Worm (Caenorhabditis elegans) whole organism, early embryonic: ENCODE results near the gene F31E9.6.

Experiments
- B0310.2 ChIP-seq: sonication (generic microtip); optimal IDR thresholded peaks from 2 replicates; lab custom pipeline; 2016; ENCODE audit warnings: mild to moderate bottlenecking, missing genetic modification characterization, missing compliant biosample characterization
- aly-1 ChIP-seq: sonication (generic microtip); optimal IDR thresholded peaks from 2 replicates; lab custom pipeline; 2016; ENCODE audit warnings: missing genetic modification characterization, missing compliant biosample characterization
- ama-1 ChIP-seq: fragments of 150-350 bp; optimal IDR thresholded peaks from 2 replicates; lab custom pipeline; 2014
- ceh-36 ChIP-seq: sonication (generic microtip); optimal IDR thresholded peaks from 2 replicates; lab custom pipeline; 2016; ENCODE audit warnings: missing genetic modification characterization, inconsistent platforms, missing compliant biosample characterization
- ets-7 ChIP-seq: sonication (generic microtip); optimal IDR thresholded peaks from 2 replicates; lab custom pipeline; 2016; ENCODE audit warnings: missing genotype, missing genetic modification characterization, missing compliant biosample characterization
- flt-1 ChIP-seq: fragments of 200-800 bp; sonication (Bioruptor generic); IDR thresholded peaks from 2 replicates; pipeline ENCODE4 v1.3.6; 2022; ENCODE audit warnings: missing genetic modification characterization, missing compliant biosample characterization
- hmbx-1 ChIP-seq: sonication (generic microtip); optimal IDR thresholded peaks from 2 replicates; lab custom pipeline; 2016; ENCODE audit warnings: mild to moderate bottlenecking, missing genetic modification characterization, missing compliant biosample characterization
- scrt-1 ChIP-seq: fragments of 200-800 bp; sonication (Bioruptor generic); IDR thresholded peaks from 2 replicates; pipeline ENCODE4 v1.3.6; 2022; ENCODE audit warnings: missing genetic modification characterization, missing compliant biosample characterization
- sea-1 ChIP-seq: fragments of 200-800 bp; sonication (Bioruptor generic); conservative IDR thresholded peaks from 2 replicates; pipeline ENCODE4 v1.3.6; 2022; ENCODE audit warnings: missing genetic modification characterization, missing compliant biosample characterization
- tbx-37 ChIP-seq: fragments of 200-800 bp; sonication (Bioruptor generic); conservative IDR thresholded peaks from 2 replicates; pipeline ENCODE4 v1.3.6; 2022; ENCODE audit warnings: missing genetic modification reagents, missing genetic modification characterization, missing compliant biosample characterization
- tra-4 ChIP-seq: sonication (generic microtip); optimal IDR thresholded peaks from 2 replicates; lab custom pipeline; 2017; ENCODE audit warnings: missing genetic modification characterization, missing compliant biosample characterization

- TF ChIP-seq ama-1 (lab: Kevin White, UChicago) (no peak), hmbx-1 (no peak), tbx-37 (GFP tag; lab: Robert Waterston, UW) (no peak), ceh-36 (no peak), aly-1 (no peak), scrt-1 (GFP tag; lab: Robert Waterston, UW) (no peak), flt-1 (GFP tag; lab: Robert Waterston, UW) (no peak), B0310.2 (no peak), tra-4 (tag; lab: Kevin White, UChicago) (no peak), ets-7 (no peak), sea-1 (GFP tag; lab: Robert Waterston, UW) (no peak)
Observed at ce11 chrV:17327867-17328266, 12.9 kb upstream of the F31E9.6 start, which contains the start of gene sdz-16.
